Fruit fly (Drosophila melanogaster) whole organism, prepupa: Measurements from ENCODE around the gene CG17068.
A peak's percentile ranks its signal among the peaks of the same experiment; 100 is the strongest.

Experiments
- Ets21C ChIP-seq: fragments of 200-800 bp; sonication (Bioruptor generic); optimal IDR thresholded peaks from 3 replicates; lab custom pipeline; 2016; ENCODE audit warnings: missing biosample characterization, missing genetic modification characterization
- esn ChIP-seq: fragments of 200-800 bp; sonication (Bioruptor generic); optimal IDR thresholded peaks from 2 replicates; lab custom pipeline; 2016; ENCODE audit warnings: missing biosample characterization, mild to moderate bottlenecking, missing genetic modification characterization, moderate library complexity

dm6 chrX:20251069-20251468 is at the start of gene CG17068, which contains the start of gene Rab10:
- TF ChIP-seq Ets21C (GFP tag; lab: Kevin White, UChicago), result no peak
- TF ChIP-seq esn (GFP tag; lab: Kevin White, UChicago), result peak; percentile 13
